Worm (Caenorhabditis elegans): ENCODE results near the gene rpn-13.

Gene rpn-13

ce11 chrIII:6348578-6348977, 6.8 kb upstream of the rpn-13 start (continued):
- TF ChIP-seq ceh-82 (tag; optimal IDR thresholded peaks at IDR 0.05): peak in 1 of 3 experiments; percentile 7
- TF ChIP-seq zip-4 (GFP tag; optimal IDR thresholded peaks at IDR 0.05): no peak
- peak; percentile 21 for TF ChIP-seq swsn-7 (tag; optimal IDR thresholded peaks at IDR 0.05)
- TF ChIP-seq lin-14 (GFP tag; optimal IDR thresholded peaks at IDR 0.05): peak; percentile 82
- no peak for TF ChIP-seq C34B4.2 (tag; optimal IDR thresholded peaks at IDR 0.05)

- TF ChIP-seq fkh-4 (tag; optimal IDR thresholded peaks at IDR 0.05; ENCODE audit: borderline replicate concordance) (no peak), C16A3.4 (tag; optimal IDR thresholded peaks at IDR 0.05) (no peak), ceh-88 (GFP tag; IDR thresholded peaks at IDR 0.05) (no peak), C34B4.2 (tag; optimal IDR thresholded peaks at IDR 0.05) (no peak), hpl-2 (GFP tag; optimal IDR thresholded peaks at IDR 0.05) (no peak), ces-1 (GFP tag; optimal IDR thresholded peaks at IDR 0.05) (no peak), pqm-1 (tag; optimal IDR thresholded peaks at IDR 0.05) (no peak), F16B12.6 (tag; optimal IDR thresholded peaks at IDR 0.05) (no peak), lin-39 (tag; optimal IDR thresholded peaks at IDR 0.05) (no peak), lsy-2 (tag; optimal IDR thresholded peaks at IDR 0.05) (no peak), ceh-8 (GFP tag; optimal IDR thresholded peaks at IDR 0.05) (no peak), rnt-1 (tag; optimal IDR thresholded peaks at IDR 0.05) (no peak), efl-3 (GFP tag; optimal IDR thresholded peaks at IDR 0.05) (no peak), nhr-90 (tag; optimal IDR thresholded peaks at IDR 0.05; ENCODE audit: poor library complexity) (no peak), nhr-77 (tag; optimal IDR thresholded peaks at IDR 0.05) (no peak), nhr-11 (tag; optimal IDR thresholded peaks at IDR 0.05) (no peak), aha-1 (tag; optimal IDR thresholded peaks at IDR 0.05) (no peak), nhr-47 (tag; optimal IDR thresholded peaks at IDR 0.05) (no peak), nhr-12 (tag; optimal IDR thresholded peaks at IDR 0.05) (no peak), isw-1 (GFP tag; IDR thresholded peaks at IDR 0.05) (no peak)
Measured at ce11 chrIII:6345968-6346498, 4.3 kb upstream of the rpn-13 start, which contains the start of the genes trmt-10C.2 and C56G2.22. Gene trmt-10C.2 (plus strand): TSS chrIII:6346281. Gene C56G2.22 (plus strand): TSS chrIII:6346448.

ce11 chrIII:6344737-6345136, 3.0 kb upstream of the rpn-13 start:
- TF ChIP-seq ztf-4 (tag; optimal IDR thresholded peaks at IDR 0.05) (peak; percentile 68), pax-3 (tag; optimal IDR thresholded peaks at IDR 0.05) (peak; percentile 30), fkh-10 (GFP tag; optimal IDR thresholded peaks at IDR 0.05) (peak; percentile 12), F16B12.6 (tag; optimal IDR thresholded peaks at IDR 0.05) (peak; percentile 97), nhr-71 (tag; optimal IDR thresholded peaks at IDR 0.05) (peak; percentile 93), zip-4 (GFP tag; optimal IDR thresholded peaks at IDR 0.05) (peak; percentile 39), pag-3 (tag; optimal IDR thresholded peaks at IDR 0.05; ENCODE audit: borderline replicate concordance, insufficient read depth) (peak; percentile 49), ztf-11 (tag; optimal IDR thresholded peaks at IDR 0.05) (peak in 1 of 2 experiments; percentile 40), pqm-1 (tag; optimal IDR thresholded peaks at IDR 0.05) (no peak), snu-23 (GFP tag; optimal IDR thresholded peaks at IDR 0.05) (peak; percentile 95), mab-9 (GFP tag; IDR thresholded peaks at IDR 0.05) (peak; percentile 54), elt-2 (tag; optimal IDR thresholded peaks at IDR 0.05) (peak; percentile 39), C16A3.4 (tag; optimal IDR thresholded peaks at IDR 0.05) (peak; percentile 94), C04F5.9 (tag; optimal IDR thresholded peaks at IDR 0.05) (peak; percentile 71), nhr-47 (tag; optimal IDR thresholded peaks at IDR 0.05) (peak; percentile 90), snpc-4 (tag; optimal IDR thresholded peaks at IDR 0.05) (peak; percentile 70), nhr-77 (tag; optimal IDR thresholded peaks at IDR 0.05) (peak; percentile 83), sup-37 (GFP tag; optimal IDR thresholded peaks at IDR 0.05) (peak; percentile 74), xbp-1 (tag; optimal IDR thresholded peaks at IDR 0.05) (peak; percentile 80), sox-4 (tag; optimal IDR thresholded peaks at IDR 0.05) (no peak), aly-2 (tag; optimal IDR thresholded peaks at IDR 0.05) (peak; percentile 88), tlp-1 (tag; optimal IDR thresholded peaks at IDR 0.05) (no peak), ceh-88 (GFP tag; IDR thresholded peaks at IDR 0.05) (no peak), jun-1 (tag; optimal IDR thresholded peaks at IDR 0.05) (peak; percentile 64), dpl-1 (GFP tag; optimal IDR thresholded peaks at IDR 0.05) (peak; percentile 68 to 79 (median 78)), nhr-237 (tag; optimal IDR thresholded peaks at IDR 0.05) (peak; percentile 52), unc-62 (GFP tag; optimal IDR thresholded peaks at IDR 0.05) (no peak), mdl-1 (tag; optimal IDR thresholded peaks at IDR 0.05) (peak in 1 of 2 experiments; percentile 79), nhr-84 (tag; optimal IDR thresholded peaks at IDR 0.05) (no peak), efl-3 (GFP tag; optimal IDR thresholded peaks at IDR 0.05) (no peak), ets-5 (GFP tag; IDR thresholded peaks at IDR 0.05) (no peak), Y116A8C.19 (tag; optimal IDR thresholded peaks at IDR 0.05; ENCODE audit: borderline replicate concordance) (no peak), ceh-8 (GFP tag; optimal IDR thresholded peaks at IDR 0.05) (peak; percentile 39)
